Worm (Caenorhabditis elegans) whole organism, midembryonic: Measurements from ENCODE around the gene ttr-17.

Source experiments
- T22C8.4 ChIP-seq: fragments of 200-800 bp; sonication (Bioruptor generic); IDR thresholded peaks from 2 replicates; pipeline ENCODE4 v1.3.6; 2022; ENCODE audit warnings: missing genetic modification characterization, missing compliant biosample characterization
- cog-1 ChIP-seq: sonication (generic microtip); optimal IDR thresholded peaks from 2 replicates; lab custom pipeline; 2016; ENCODE audit warnings: missing genetic modification characterization, missing compliant biosample characterization

ce11 chrIV:11037118-11037719, 29.6 kb downstream of the ttr-17 start:
- TF ChIP-seq cog-1 (tag; lab: Kevin White, UChicago) (no peak), T22C8.4 (no peak)
